Fruit fly (Drosophila melanogaster) whole organism, wandering third instar larva: ENCODE measurements around the gene SC35.
A peak's percentile ranks its signal among the peaks of the same experiment; 100 is the strongest.

Source experiments
- Abd-B ChIP-seq: fragments of >200 bp; optimal IDR thresholded peaks from 2 replicates; lab custom pipeline; 2017; ENCODE audit warnings: missing biosample characterization, missing genetic modification characterization
- CG32264 ChIP-seq: fragments of 200-800 bp; sonication (Bioruptor generic); optimal IDR thresholded peaks from 2 replicates; lab custom pipeline; 2016; ENCODE audit warnings: missing biosample characterization, missing genetic modification characterization
- CG9705 ChIP-seq: fragments of 200-800 bp; sonication (Bioruptor generic); optimal IDR thresholded peaks from 2 replicates; lab custom pipeline; 2018; ENCODE audit warnings: missing biosample characterization, mild to moderate bottlenecking, missing genetic modification characterization
- CrebA ChIP-seq: fragments of 200-800 bp; sonication (Bioruptor generic); optimal IDR thresholded peaks from 2 replicates; lab custom pipeline; 2016; ENCODE audit warnings: missing biosample characterization, mild to moderate bottlenecking, missing genetic modification characterization, borderline replicate concordance
- Dfd ChIP-seq: fragments of >200 bp; optimal IDR thresholded peaks from 2 replicates; lab custom pipeline; 2017; ENCODE audit warnings: missing biosample characterization, missing genetic modification characterization
- Dif ChIP-seq: fragments of 200-275, 200-300 bp; sonication (Bioruptor generic); optimal IDR thresholded peaks from 2 replicates; lab custom pipeline; 2018; ENCODE audit warnings: missing biosample characterization, missing genetic modification characterization; ENCODE audit not compliant: partially characterized antibody
- GATAd ChIP-seq: sonication (Bioruptor generic); optimal IDR thresholded peaks from 2 replicates; lab custom pipeline; 2016; ENCODE audit warnings: missing biosample characterization, missing genetic modification characterization
- HLH106 ChIP-seq: fragments of 200-800 bp; optimal IDR thresholded peaks from 3 replicates; lab custom pipeline; 2019; ENCODE audit warnings: missing biosample characterization, mild to moderate bottlenecking, missing genetic modification characterization, moderate library complexity
- Hnf4 ChIP-seq: fragments of 200-800 bp; sonication (Bioruptor generic); optimal IDR thresholded peaks from 2 replicates; lab custom pipeline; 2016; ENCODE audit warnings: missing biosample characterization, mild to moderate bottlenecking, missing genetic modification characterization
- Hr78 ChIP-seq: fragments of >200 bp; optimal IDR thresholded peaks from 2 replicates; lab custom pipeline; 2017; ENCODE audit warnings: missing biosample characterization, missing genetic modification characterization
- Hr83 ChIP-seq: fragments of 200-300 bp; sonication (Bioruptor generic); optimal IDR thresholded peaks from 2 replicates; lab custom pipeline; 2016; ENCODE audit warnings: missing biosample characterization, mild to moderate bottlenecking, missing genetic modification characterization, moderate library complexity; ENCODE audit not compliant: poor library complexity, severe bottlenecking
- Jra ChIP-seq: sonication (Bioruptor generic); optimal IDR thresholded peaks from 2 replicates; lab custom pipeline; 2016; ENCODE audit warnings: missing biosample characterization, missing genetic modification characterization
- Mio ChIP-seq: sonication (Bioruptor generic); optimal IDR thresholded peaks from 2 replicates; lab custom pipeline; 2016; ENCODE audit warnings: missing biosample characterization, missing genetic modification characterization
- Myc ChIP-seq: fragments of >200 bp; optimal IDR thresholded peaks from 2 replicates; lab custom pipeline; 2017
- N ChIP-seq: fragments of >200 bp; optimal IDR thresholded peaks from 2 replicates; lab custom pipeline; 2018; ENCODE audit warnings: missing biosample characterization, missing external identifiers, missing genetic modification characterization
- OdsH ChIP-seq: fragments of 200-800 bp; sonication (Bioruptor generic); optimal IDR thresholded peaks from 2 replicates; lab custom pipeline; 2016; ENCODE audit warnings: missing biosample characterization, mild to moderate bottlenecking, missing genetic modification characterization
- Rel ChIP-seq, 2 experiments: fragments of 200-800 bp; sonication (Bioruptor generic) in 1 of 2; optimal IDR thresholded peaks; 2 replicates in 1 of 2; 3 replicates in 1 of 2; lab custom pipeline; 2016 to 2019; ENCODE audit warnings: mild to moderate bottlenecking in 2 of 2, missing biosample characterization in 2 of 2, missing genetic modification characterization in 2 of 2, moderate library complexity in 1 of 2
- Sp1 ChIP-seq: fragments of 200-800 bp; sonication (Bioruptor generic); optimal IDR thresholded peaks from 3 replicates; lab custom pipeline; 2019; ENCODE audit warnings: missing biosample characterization, mild to moderate bottlenecking, missing genetic modification characterization, moderate library complexity
- Vsx2 ChIP-seq: fragments of 200-300, 225-300 bp; sonication (Bioruptor generic); optimal IDR thresholded peaks from 2 replicates; lab custom pipeline; 2018; ENCODE audit warnings: missing biosample characterization, missing genetic modification characterization; ENCODE audit not compliant: partially characterized antibody
- br ChIP-seq: fragments of 200-800 bp; sonication (Bioruptor generic); optimal IDR thresholded peaks from 2 replicates; lab custom pipeline; 2016; ENCODE audit warnings: missing biosample characterization, missing genetic modification characterization
- brk ChIP-seq: fragments of 200-800 bp; sonication (Bioruptor generic); optimal IDR thresholded peaks from 2 replicates; lab custom pipeline; 2016; ENCODE audit warnings: missing biosample characterization, mild to moderate bottlenecking, missing genetic modification characterization
- dl ChIP-seq, 2 experiments: fragments of 175-275, 200-275 bp in 1 of 2; fragments of 200-275 bp in 1 of 2; sonication (Bioruptor generic); optimal IDR thresholded peaks; lab custom pipeline; 2018; ENCODE audit warnings: mild to moderate bottlenecking in 2 of 2, missing biosample characterization in 2 of 2, missing genetic modification characterization in 2 of 2, moderate library complexity in 2 of 2; ENCODE audit not compliant: partially characterized antibody in 2 of 2, insufficient read depth in 1 of 2
- dmrt93B ChIP-seq: fragments of 200-800 bp; sonication (Bioruptor generic); optimal IDR thresholded peaks from 2 replicates; lab custom pipeline; 2018; ENCODE audit warnings: missing biosample characterization, mild to moderate bottlenecking, missing genetic modification characterization
- dsf ChIP-seq: sonication (Bioruptor generic); optimal IDR thresholded peaks from 2 replicates; lab custom pipeline; 2016; ENCODE audit warnings: missing biosample characterization, missing genetic modification characterization, borderline replicate concordance
- ey ChIP-seq: fragments of 200-800 bp; sonication (Bioruptor generic); optimal IDR thresholded peaks from 2 replicates; lab custom pipeline; 2016; ENCODE audit warnings: missing biosample characterization, missing genetic modification characterization
- foxo ChIP-seq, 2 experiments: fragments of 200-800 bp; sonication (Bioruptor generic); optimal IDR thresholded peaks; 2 replicates in 1 of 2; 3 replicates in 1 of 2; lab custom pipeline; 2016 to 2017; ENCODE audit warnings: missing biosample characterization in 2 of 2, missing genetic modification characterization in 2 of 2
- fru ChIP-seq: fragments of 200-800 bp; sonication (Bioruptor generic); optimal IDR thresholded peaks from 3 replicates; lab custom pipeline; 2016; ENCODE audit warnings: missing biosample characterization, mild to moderate bottlenecking, missing genetic modification characterization
- h ChIP-seq: fragments of 200-800 bp; sonication (Bioruptor generic); optimal IDR thresholded peaks from 3 replicates; lab custom pipeline; 2016; ENCODE audit warnings: missing biosample characterization, mild to moderate bottlenecking, missing genetic modification characterization
- jim ChIP-seq: fragments of 175-275, 200-325 bp; sonication (Bioruptor generic); optimal IDR thresholded peaks from 2 replicates; lab custom pipeline; 2016; ENCODE audit warnings: missing biosample characterization, mild to moderate bottlenecking, missing genetic modification characterization
- lola ChIP-seq: fragments of >200 bp; optimal IDR thresholded peaks from 2 replicates; lab custom pipeline; 2017; ENCODE audit warnings: missing biosample characterization, missing genetic modification characterization
- pan ChIP-seq: fragments of >200 bp; optimal IDR thresholded peaks from 2 replicates; lab custom pipeline; 2017
- psq ChIP-seq: fragments of 200-800 bp; sonication (Bioruptor generic); optimal IDR thresholded peaks from 3 replicates; lab custom pipeline; 2017; ENCODE audit warnings: missing biosample characterization, mild to moderate bottlenecking, missing genetic modification characterization, moderate library complexity
- rgr ChIP-seq: fragments of 200-800 bp; sonication (Bioruptor generic); optimal IDR thresholded peaks from 3 replicates; lab custom pipeline; 2016; ENCODE audit warnings: missing biosample characterization, mild to moderate bottlenecking, missing genetic modification characterization
- sage ChIP-seq: fragments of 200-800 bp; sonication (Bioruptor generic); optimal IDR thresholded peaks from 2 replicates; lab custom pipeline; 2016; ENCODE audit warnings: missing biosample characterization, mild to moderate bottlenecking, missing genetic modification characterization
- sv ChIP-seq: fragments of 200-800 bp; sonication (Bioruptor generic); optimal IDR thresholded peaks from 3 replicates; lab custom pipeline; 2016; ENCODE audit warnings: missing biosample characterization, missing genetic modification characterization
- tai ChIP-seq: sonication (Bioruptor generic); optimal IDR thresholded peaks from 2 replicates; lab custom pipeline; 2016; ENCODE audit warnings: missing biosample characterization, missing genetic modification characterization
- usp ChIP-seq: fragments of >200 bp; optimal IDR thresholded peaks from 2 replicates; lab custom pipeline; 2017; ENCODE audit warnings: missing biosample characterization, missing genetic modification characterization
- woc ChIP-seq: sonication (Bioruptor generic); optimal IDR thresholded peaks from 2 replicates; lab custom pipeline; 2016; ENCODE audit warnings: missing biosample characterization, mild to moderate bottlenecking, missing genetic modification characterization

SC35 gene

dm6 chr2L:12427487-12428101 lies 6.9 kb downstream of the SC35 start, which contains the start of the genes CG5446 and Trm1:
Gene CG5446, minus strand, starts transcription at chr2L:12427709.
Gene Trm1, plus strand, starts transcription at chr2L:12428028.
- TF ChIP-seq Mio (GFP tag; lab: Kevin White, UChicago), result no peak
- TF ChIP-seq Dif (GFP tag; lab: Kevin White, UChicago), result peak; percentile 38
- no peak for TF ChIP-seq Jra (GFP tag; lab: Kevin White, UChicago)
- TF ChIP-seq dl (GFP tag; optimal IDR thresholded peaks at IDR 0.05; lab: Kevin White, UChicago; ENCODE audit: insufficient read depth in 1 of 2, partially characterized antibody in 2 of 2), result no peak
- TF ChIP-seq lola (GFP tag; lab: Kevin White, UChicago), result no peak
- no peak for TF ChIP-seq CrebA
- TF ChIP-seq foxo (GFP tag; optimal IDR thresholded peaks at IDR 0.05; lab: Kevin White, UChicago), result peak in 1 of 2 experiments; percentile 81
- TF ChIP-seq Myc (lab: Kevin White, UChicago), result peak; percentile 68
- TF ChIP-seq ey (GFP tag; lab: Kevin White, UChicago), result peak; percentile 11
- no peak for TF ChIP-seq N (GFP tag; lab: Kevin White, UChicago)
- TF ChIP-seq CG32264, result no peak
- TF ChIP-seq usp (GFP tag; lab: Kevin White, UChicago), result no peak
- no peak for TF ChIP-seq Abd-B (GFP tag; lab: Kevin White, UChicago)
- TF ChIP-seq Dfd, result no peak
- no peak for TF ChIP-seq tai
- TF ChIP-seq Sp1 (GFP tag; lab: Kevin White, UChicago), result peak; percentile 82
- peak; percentile 22 for TF ChIP-seq woc (GFP tag; lab: Kevin White, UChicago)
- peak; percentile 24 for TF ChIP-seq sv
- no peak for TF ChIP-seq CG9705 (GFP tag; lab: Kevin White, UChicago)
- peak; percentile 77 for TF ChIP-seq psq (GFP tag; lab: Kevin White, UChicago)
- TF ChIP-seq jim (GFP tag; lab: Kevin White, UChicago), result no peak
- no peak for TF ChIP-seq GATAd
- peak; percentile 53 for TF ChIP-seq OdsH
- peak; percentile 66 for TF ChIP-seq fru (GFP tag; lab: Kevin White, UChicago)
- no peak for TF ChIP-seq sage
- TF ChIP-seq br (GFP tag; lab: Kevin White, UChicago), result peak; percentile 45
- peak; percentile 52 for TF ChIP-seq h
- TF ChIP-seq Vsx2 (GFP tag; lab: Kevin White, UChicago), result no peak
- TF ChIP-seq HLH106 (tag; lab: Kevin White, UChicago), result peak; percentile 75
- peak; percentile 10 for TF ChIP-seq Hr83 (GFP tag; lab: Kevin White, UChicago)
- TF ChIP-seq dsf (GFP tag; lab: Kevin White, UChicago), result peak; percentile 26
- peak; percentile 11 for TF ChIP-seq dmrt93B
- TF ChIP-seq Rel (GFP tag; optimal IDR thresholded peaks at IDR 0.05; lab: Kevin White, UChicago), result no peak
- peak; percentile 83 for TF ChIP-seq Rel (tag; optimal IDR thresholded peaks at IDR 0.05; lab: Kevin White, UChicago)
- no peak for TF ChIP-seq Hr78 (GFP tag; lab: Kevin White, UChicago)
- no peak for TF ChIP-seq pan (lab: Kevin White, UChicago)
- TF ChIP-seq brk, result no peak
- peak; percentile 65 for TF ChIP-seq rgr
- peak; percentile 51 for TF ChIP-seq Hnf4 (GFP tag; lab: Kevin White, UChicago)

- peak; percentile 39 for TF ChIP-seq Hr83 (GFP tag; lab: Kevin White, UChicago)
- no peak for TF ChIP-seq lola (GFP tag; lab: Kevin White, UChicago)
- TF ChIP-seq CrebA, result no peak
- no peak for TF ChIP-seq brk
- no peak for TF ChIP-seq pan (lab: Kevin White, UChicago)
- no peak for TF ChIP-seq Dfd
- TF ChIP-seq ey (GFP tag; lab: Kevin White, UChicago), result peak; percentile 46
- no peak for TF ChIP-seq Rel (GFP tag; optimal IDR thresholded peaks at IDR 0.05; lab: Kevin White, UChicago)
- peak; percentile 11 for TF ChIP-seq Rel (tag; optimal IDR thresholded peaks at IDR 0.05; lab: Kevin White, UChicago)
- TF ChIP-seq woc (GFP tag; lab: Kevin White, UChicago), result no peak
- no peak for TF ChIP-seq dmrt93B
- TF ChIP-seq CG9705 (GFP tag; lab: Kevin White, UChicago), result peak; percentile 34
- no peak for TF ChIP-seq Abd-B (GFP tag; lab: Kevin White, UChicago)
- TF ChIP-seq sv, result no peak
- peak; percentile 46 for TF ChIP-seq Jra (GFP tag; lab: Kevin White, UChicago)
- TF ChIP-seq fru (GFP tag; lab: Kevin White, UChicago), result peak; percentile 67
- TF ChIP-seq CG32264, result peak; percentile 10
- no peak for TF ChIP-seq tai
- no peak for TF ChIP-seq Vsx2 (GFP tag; lab: Kevin White, UChicago)
- no peak for TF ChIP-seq dl (GFP tag; optimal IDR thresholded peaks at IDR 0.05; lab: Kevin White, UChicago; ENCODE audit: insufficient read depth in 1 of 2, partially characterized antibody in 2 of 2)
- no peak for TF ChIP-seq Hr78 (GFP tag; lab: Kevin White, UChicago)
- TF ChIP-seq HLH106 (tag; lab: Kevin White, UChicago), result peak; percentile 47
- TF ChIP-seq usp (GFP tag; lab: Kevin White, UChicago), result no peak
- no peak for TF ChIP-seq Dif (GFP tag; lab: Kevin White, UChicago)
- peak; percentile 64 for TF ChIP-seq Myc (lab: Kevin White, UChicago)
- no peak for TF ChIP-seq Sp1 (GFP tag; lab: Kevin White, UChicago)
- TF ChIP-seq Mio (GFP tag; lab: Kevin White, UChicago), result peak; percentile 43
- peak; percentile 69 for TF ChIP-seq rgr
- peak; percentile 32 for TF ChIP-seq psq (GFP tag; lab: Kevin White, UChicago)
- TF ChIP-seq Hnf4 (GFP tag; lab: Kevin White, UChicago), result peak; percentile 54
- TF ChIP-seq jim (GFP tag; lab: Kevin White, UChicago), result no peak
- TF ChIP-seq dsf (GFP tag; lab: Kevin White, UChicago), result no peak
- TF ChIP-seq sage, result peak; percentile 55
- no peak for TF ChIP-seq N (GFP tag; lab: Kevin White, UChicago)
- peak; percentile 68 for TF ChIP-seq br (GFP tag; lab: Kevin White, UChicago)
- peak; percentile 66 for TF ChIP-seq h
- no peak for TF ChIP-seq GATAd
- TF ChIP-seq OdsH, result peak; percentile 57
- TF ChIP-seq foxo (GFP tag; optimal IDR thresholded peaks at IDR 0.05; lab: Kevin White, UChicago), result peak in 1 of 2 experiments; percentile 74
Measured at dm6 chr2L:12424555-12424954, 9.9 kb downstream of the SC35 start, which contains the start of gene Fam92. Gene Fam92, plus strand, starts transcription at chr2L:12424904.
